Fruit fly (Drosophila melanogaster): Measurements from ENCODE around the gene CG11035.
"Not testable (repeated sequence)": the region's sequence is repeated elsewhere in the genome, so short reads cannot be mapped to it uniquely, and the experiment has no call there.

The CG11035 gene

dm6 chr3R:8032923-8033478 is at the start of gene CG11035, which contains the start of gene unc-45:
CG11035 (minus strand) TSS chr3R:8033009.
unc-45 (plus strand) TSS chr3R:8033301.
- TF ChIP-seq CTCF (optimal IDR thresholded peaks at IDR 0.05) (no peak), CG8478 (optimal IDR thresholded peaks at IDR 0.05) (no peak)

- TF ChIP-seq CTCF (optimal IDR thresholded peaks at IDR 0.05) (no peak), CG8478 (optimal IDR thresholded peaks at IDR 0.05) (no peak)
These were observed 39.8 kb upstream of the CG11035 start for dm6 chr3R:8072635-8073034.

DNA sequence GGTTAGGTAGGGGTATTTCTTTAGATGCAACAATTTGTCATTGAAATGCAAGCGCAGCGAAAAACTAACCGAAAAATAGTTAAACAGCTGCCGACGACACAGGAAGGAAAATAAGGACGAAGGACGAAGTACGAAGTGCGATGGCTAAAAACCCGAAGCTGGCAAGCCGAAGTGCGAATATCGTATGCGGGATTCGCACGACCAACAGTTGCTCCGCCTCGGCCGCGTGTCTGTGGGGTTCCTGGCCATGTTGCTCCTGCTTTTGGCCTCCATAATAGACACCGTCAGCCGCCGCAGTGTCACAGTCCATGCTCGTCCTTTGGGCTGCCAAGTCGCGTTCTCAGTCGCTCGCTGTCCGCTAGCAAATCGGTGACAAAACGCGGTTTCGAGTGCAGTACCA is 26.2 kb upstream of the CG11035 start, which contains the start of gene mAChR-B:
mAChR-B (plus strand) TSS at position 301 of the 400 bp plus-strand sequence.
- TF ChIP-seq CTCF (optimal IDR thresholded peaks at IDR 0.05), result no peak

DNA sequence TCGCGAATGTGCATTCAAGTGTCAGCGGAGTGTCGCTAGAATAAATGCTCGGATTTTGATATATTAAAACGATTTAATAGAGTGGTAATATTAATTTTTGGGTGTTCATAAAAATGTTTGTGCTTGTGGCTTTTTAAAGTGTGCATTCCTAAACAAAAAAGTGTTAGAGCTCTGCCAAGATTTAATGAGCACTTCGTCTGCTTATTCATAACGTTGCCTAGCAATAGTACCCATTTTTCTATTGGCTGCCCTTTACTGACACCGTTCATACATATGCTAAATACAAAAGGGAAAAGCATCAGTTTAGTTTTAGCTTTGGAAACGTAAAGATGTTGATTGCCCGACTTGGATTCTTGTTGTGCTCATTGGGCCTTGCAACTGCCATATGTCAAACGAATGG is 16.6 kb upstream of the CG11035 start, which contains the start of gene CG43061:
CG43061 (plus strand) TSS at position 301 of the 400 bp plus-strand sequence.
- not testable (repeated sequence) for TF ChIP-seq CG8478, CTCF (optimal IDR thresholded peaks at IDR 0.05)

dm6 chr3R:8048867-8049266 is 16.1 kb upstream of the CG11035 start, which contains the start of gene CG43618:
CG43618 (plus strand) TSS chr3R:8049167.
- not testable (repeated sequence) for TF ChIP-seq CG8478, CTCF (optimal IDR thresholded peaks at IDR 0.05)

DNA sequence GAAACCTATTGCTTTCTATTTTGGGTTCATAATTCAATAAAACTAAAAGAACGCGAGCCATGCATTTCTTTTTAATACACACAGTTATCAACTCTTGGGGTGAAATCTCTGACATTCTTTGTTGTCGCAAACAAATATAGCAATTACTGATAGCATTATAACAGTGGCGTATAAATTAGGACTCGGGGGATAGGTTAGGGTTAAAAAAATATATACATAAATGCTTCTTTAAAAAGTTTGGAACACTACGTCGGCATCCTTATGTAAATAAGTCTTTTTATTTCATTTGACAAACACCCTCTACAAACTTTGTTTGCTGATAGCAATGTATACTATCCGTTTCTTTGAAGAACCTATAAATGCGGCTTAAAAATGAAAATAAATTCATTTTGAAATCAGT is 8.0 kb upstream of the CG11035 start, which contains the start of gene CG43060:
CG43060 (plus strand) TSS at position 382 of the 400 bp plus-strand sequence.
- TF ChIP-seq CG8478 (optimal IDR thresholded peaks at IDR 0.05), result no peak
- no peak for TF ChIP-seq CTCF (optimal IDR thresholded peaks at IDR 0.05)

- no peak for TF ChIP-seq CTCF (optimal IDR thresholded peaks at IDR 0.05)
These were observed 6.1 kb upstream of the CG11035 start for dm6 chr3R:8038927-8039326.

dm6 chr3R:8037896-8038295 is 5.1 kb upstream of the CG11035 start:
- TF ChIP-seq CTCF (optimal IDR thresholded peaks at IDR 0.05) (no peak), CG8478 (optimal IDR thresholded peaks at IDR 0.05) (no peak)

DNA sequence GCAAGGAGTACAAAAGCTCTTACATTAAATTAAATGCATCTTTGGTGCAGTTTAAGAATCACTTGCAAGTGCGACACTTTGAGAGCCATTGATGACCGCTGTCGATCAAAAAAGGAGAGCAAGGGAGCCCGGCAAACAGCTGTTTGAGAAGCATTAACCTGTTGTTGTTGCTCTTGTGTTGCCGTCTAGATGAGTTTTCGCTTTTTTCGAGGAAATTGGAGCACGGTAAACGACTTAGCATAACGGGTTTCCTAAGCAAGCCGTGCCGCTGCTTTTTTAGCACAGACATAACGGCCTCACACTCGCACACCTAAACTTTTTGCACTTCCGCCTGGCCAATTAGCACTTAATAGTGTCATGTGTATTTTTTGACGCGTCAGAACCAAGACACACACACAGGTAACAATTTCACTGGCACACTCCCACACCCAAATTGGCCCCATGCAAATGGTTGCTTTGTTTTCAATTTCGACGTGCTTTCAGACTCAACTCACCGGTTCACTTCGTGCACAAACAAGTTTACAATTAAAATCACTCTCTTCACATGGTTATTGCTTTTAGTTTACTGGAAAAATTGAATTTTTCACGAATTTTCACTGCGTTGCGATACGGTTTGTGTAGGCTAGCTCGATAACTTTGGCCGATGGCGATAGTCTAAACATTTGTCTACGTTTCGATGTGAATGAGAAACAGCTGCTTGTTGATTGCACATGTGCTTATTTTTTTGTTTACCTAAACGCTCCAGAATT is 2.5 kb downstream of the CG11035 start, which contains the start of the genes CG10903 and CG2747:
CG10903 (plus strand) TSS at position 261 of the 749 bp plus-strand sequence.
CG2747 (minus strand) TSS at position 640 of the 749 bp plus-strand sequence.
- TF ChIP-seq CTCF (optimal IDR thresholded peaks at IDR 0.05) (no peak), CG8478 (optimal IDR thresholded peaks at IDR 0.05) (no peak)

dm6 chr3R:8029496-8030013 is 3.3 kb downstream of the CG11035 start, which contains the start of gene ImpE3:
ImpE3 (minus strand) TSS chr3R:8029546.
- TF ChIP-seq CTCF (optimal IDR thresholded peaks at IDR 0.05) (no peak), CG8478 (optimal IDR thresholded peaks at IDR 0.05) (no peak)

DNA sequence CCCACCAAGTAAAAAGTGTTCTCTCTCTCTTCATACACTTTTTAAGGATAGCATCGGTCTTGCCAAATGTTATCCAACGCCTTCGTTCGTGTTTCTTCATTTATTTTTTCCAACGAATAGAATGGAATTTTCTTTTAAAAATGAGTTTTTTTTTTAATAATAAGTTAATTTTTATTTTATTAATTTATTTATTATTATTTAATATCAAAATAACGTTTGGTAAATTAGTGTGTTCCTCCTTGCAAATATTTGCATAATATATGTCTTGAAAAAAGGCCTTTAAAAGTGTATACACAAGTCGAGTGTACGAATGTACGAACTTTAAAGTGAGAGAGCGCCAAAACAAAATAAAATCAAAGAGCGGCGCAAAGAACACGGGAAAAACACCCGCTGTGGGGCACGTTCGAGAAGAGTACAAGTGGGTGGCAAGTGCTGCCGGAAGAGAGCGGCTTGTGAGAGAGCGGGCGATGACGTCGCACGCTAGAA is 5.6 kb downstream of the CG11035 start:
- TF ChIP-seq CG8478 (optimal IDR thresholded peaks at IDR 0.05) (no peak), CTCF (optimal IDR thresholded peaks at IDR 0.05) (no peak)

DNA sequence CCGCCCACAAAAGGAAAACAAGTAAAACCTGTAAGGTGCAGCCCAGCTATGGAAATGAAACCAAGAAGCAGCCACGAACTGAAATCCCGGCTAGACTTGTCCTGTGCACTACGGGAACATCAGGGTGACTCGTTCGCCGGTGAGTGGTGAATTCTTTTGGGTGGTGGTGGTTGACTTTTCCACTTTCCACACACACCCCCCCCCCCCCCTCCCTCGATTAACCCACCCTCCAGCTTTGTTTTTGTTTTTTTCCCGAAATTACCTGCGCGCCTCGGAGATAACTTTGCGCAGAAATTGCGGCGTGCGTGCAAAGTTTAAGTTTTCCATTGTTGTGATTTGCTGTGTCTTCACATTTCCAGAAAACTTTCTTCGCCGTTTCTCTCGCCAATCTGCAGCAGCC is 6.3 kb downstream of the CG11035 start:
- TF ChIP-seq CTCF (optimal IDR thresholded peaks at IDR 0.05), result no peak
- no peak for TF ChIP-seq CG8478 (optimal IDR thresholded peaks at IDR 0.05)

- TF ChIP-seq CTCF (optimal IDR thresholded peaks at IDR 0.05), result no peak
- no peak for TF ChIP-seq CG8478 (optimal IDR thresholded peaks at IDR 0.05)
These were observed 19.4 kb downstream of the CG11035 start, which contains the start of the genes CG10435 and Pbp95 for dm6 chr3R:8013121-8014009. CG10435 (minus strand) TSS chr3R:8013201. Pbp95 (plus strand) TSS chr3R:8013791.

DNA sequence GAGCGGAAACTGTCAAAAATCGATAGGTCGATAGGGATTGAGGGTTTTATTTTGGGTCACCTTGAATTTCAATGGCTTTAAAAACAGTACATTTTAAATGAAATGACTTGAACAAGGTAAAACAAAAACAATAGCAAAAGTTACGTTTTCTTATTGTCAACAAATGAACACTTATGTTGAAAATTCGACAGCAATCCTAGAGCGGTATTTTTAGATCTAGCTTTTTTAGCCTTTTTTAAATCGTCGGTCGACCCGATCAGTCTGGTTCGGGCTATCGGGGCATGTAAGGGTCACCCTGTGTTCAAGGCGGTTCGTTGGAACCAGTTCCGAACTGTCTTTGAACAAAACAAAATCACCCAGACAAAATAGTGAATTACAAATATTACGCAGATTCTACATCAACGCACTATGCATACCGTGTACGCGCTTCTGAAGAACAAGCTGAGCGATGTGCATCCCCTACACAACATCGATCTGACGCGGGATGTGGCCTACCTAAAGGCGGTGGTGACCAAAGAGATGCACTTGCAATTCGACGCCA is 23.7 kb downstream of the CG11035 start, which contains the start of the genes CG11052 and CG3223:
CG11052 (minus strand) TSS at position 218 of the 541 bp plus-strand sequence.
CG3223 (plus strand) TSS at position 321 of the 541 bp plus-strand sequence.
- no peak for TF ChIP-seq CTCF (optimal IDR thresholded peaks at IDR 0.05)
- no peak for TF ChIP-seq CG8478 (optimal IDR thresholded peaks at IDR 0.05)
